Worm (Caenorhabditis elegans): Measurements from ENCODE around the gene F56H11.2.

The F56H11.2 gene

ce11 chrIV:9486779-9487178 lies 46.2 kb downstream of the F56H11.2 start:
- TF ChIP-seq elt-2 (tag; optimal IDR thresholded peaks at IDR 0.05) (no peak), ama-1 (optimal IDR thresholded peaks at IDR 0.05) (no peak), unc-98 (GFP tag; IDR thresholded peaks at IDR 0.05) (no peak), unc-30 (tag; optimal IDR thresholded peaks at IDR 0.05) (no peak), xbp-1 (tag; optimal IDR thresholded peaks at IDR 0.05) (no peak), dpl-1 (GFP tag; optimal IDR thresholded peaks at IDR 0.05) (no peak)

ce11 chrIV:9485972-9486371 lies 47.0 kb downstream of the F56H11.2 start, which contains the start of gene sru-2:
Gene sru-2 (plus strand): TSS chrIV:9486272.
- TF ChIP-seq fkh-8 (tag; optimal IDR thresholded peaks at IDR 0.05) (peak; percentile 26), dsc-1 (tag; optimal IDR thresholded peaks at IDR 0.05) (no peak)

ce11 chrIV:9485040-9485439 lies 47.9 kb downstream of the F56H11.2 start, which contains the start of gene gadr-2:
Gene gadr-2 (minus strand): TSS chrIV:9485140.
- TF ChIP-seq fos-1 (tag; optimal IDR thresholded peaks at IDR 0.05) (no peak), vab-15 (tag; optimal IDR thresholded peaks at IDR 0.05) (no peak), xbp-1 (tag; optimal IDR thresholded peaks at IDR 0.05) (no peak), aha-1 (tag; optimal IDR thresholded peaks at IDR 0.05) (no peak), hlh-4 (tag; optimal IDR thresholded peaks at IDR 0.05) (no peak), rnt-1 (tag; optimal IDR thresholded peaks at IDR 0.05) (no peak), fkh-10 (GFP tag; optimal IDR thresholded peaks at IDR 0.05) (no peak), pax-3 (tag; optimal IDR thresholded peaks at IDR 0.05) (no peak), ceh-90 (tag; optimal IDR thresholded peaks at IDR 0.05) (no peak), grh-1 (GFP tag; IDR thresholded peaks at IDR 0.05) (no peak), nhr-90 (tag; optimal IDR thresholded peaks at IDR 0.05; ENCODE audit: poor library complexity) (no peak)

Measured in whole organism, L1 larva.